Worm (Caenorhabditis elegans): Measurements from ENCODE around the gene Y105C5A.8.
"Not testable (repeated sequence)": the region's sequence is repeated elsewhere in the genome, so short reads cannot be mapped to it uniquely, and the experiment has no call there.

Y105C5A.8 gene

ce11 chrIV:15591975-15592374 is 24.9 kb downstream of the Y105C5A.8 start:
- no peak for TF ChIP-seq aly-1 (tag; optimal IDR thresholded peaks at IDR 0.05)
- TF ChIP-seq sea-1 (GFP tag; conservative IDR thresholded peaks at IDR 0.05): no peak
- TF ChIP-seq hmg-4 (GFP tag; optimal IDR thresholded peaks at IDR 0.05): no peak
- no peak for TF ChIP-seq ceh-13 (GFP tag; optimal IDR thresholded peaks at IDR 0.05)
- TF ChIP-seq F13C5.2 (tag; optimal IDR thresholded peaks at IDR 0.05): no peak
- TF ChIP-seq ama-1 (optimal IDR thresholded peaks at IDR 0.05): no peak
- no peak for TF ChIP-seq ceh-36 (tag; optimal IDR thresholded peaks at IDR 0.05)
- no peak for TF ChIP-seq pes-1 (GFP tag; IDR thresholded peaks at IDR 0.05)
- no peak for TF ChIP-seq hnd-1 (tag; optimal IDR thresholded peaks at IDR 0.05)
- TF ChIP-seq ets-7 (tag; optimal IDR thresholded peaks at IDR 0.05): no peak
- TF ChIP-seq tbx-37 (GFP tag; conservative IDR thresholded peaks at IDR 0.05): no peak
- no peak for TF ChIP-seq hmbx-1 (tag; optimal IDR thresholded peaks at IDR 0.05)
- TF ChIP-seq scrt-1 (GFP tag; IDR thresholded peaks at IDR 0.05): no peak

- not testable (repeated sequence) for TF ChIP-seq tbx-37 (GFP tag; conservative IDR thresholded peaks at IDR 0.05); tbx-11 (GFP tag; IDR thresholded peaks at IDR 0.05); flt-1 (GFP tag; IDR thresholded peaks at IDR 0.05)
Observed at ce11 chrIV:15590397-15590796, 26.5 kb downstream of the Y105C5A.8 start, which contains the start of gene abu-5. Gene abu-5 (plus strand): TSS chrIV:15590697.

ce11 chrIV:15588879-15589278 is 28.0 kb downstream of the Y105C5A.8 start:
- TF ChIP-seq hmg-4 (GFP tag; optimal IDR thresholded peaks at IDR 0.05): no peak
- no peak for TF ChIP-seq ama-1 (optimal IDR thresholded peaks at IDR 0.05)
- no peak for TF ChIP-seq aly-1 (tag; optimal IDR thresholded peaks at IDR 0.05)
- TF ChIP-seq F13C5.2 (tag; optimal IDR thresholded peaks at IDR 0.05): no peak
- no peak for TF ChIP-seq flt-1 (GFP tag; IDR thresholded peaks at IDR 0.05)
- no peak for TF ChIP-seq sea-1 (GFP tag; conservative IDR thresholded peaks at IDR 0.05)

ce11 chrIV:15583620-15584019 is 33.3 kb downstream of the Y105C5A.8 start, which contains the start of gene Y105C5A.508:
Gene Y105C5A.508 (plus strand): TSS chrIV:15583920.
- TF ChIP-seq aly-1 (tag; optimal IDR thresholded peaks at IDR 0.05): no peak
- no peak for TF ChIP-seq sea-1 (GFP tag; conservative IDR thresholded peaks at IDR 0.05)
- TF ChIP-seq F13C5.2 (tag; optimal IDR thresholded peaks at IDR 0.05): no peak
- no peak for TF ChIP-seq pes-1 (GFP tag; IDR thresholded peaks at IDR 0.05)
- no peak for TF ChIP-seq tra-4 (tag; optimal IDR thresholded peaks at IDR 0.05)
- TF ChIP-seq B0310.2 (tag; optimal IDR thresholded peaks at IDR 0.05): no peak
- no peak for TF ChIP-seq flt-1 (GFP tag; IDR thresholded peaks at IDR 0.05)
- TF ChIP-seq ceh-13 (GFP tag; optimal IDR thresholded peaks at IDR 0.05): no peak
- TF ChIP-seq ets-7 (tag; optimal IDR thresholded peaks at IDR 0.05): no peak
- TF ChIP-seq hnd-1 (tag; optimal IDR thresholded peaks at IDR 0.05): no peak

- not testable (repeated sequence) for TF ChIP-seq scrt-1 (GFP tag; IDR thresholded peaks at IDR 0.05); ceh-13 (GFP tag; optimal IDR thresholded peaks at IDR 0.05); pes-1 (GFP tag; IDR thresholded peaks at IDR 0.05)
Observed at ce11 chrIV:15578786-15579185, 38.1 kb downstream of the Y105C5A.8 start, which contains the start of gene pqn-76. Gene pqn-76 (plus strand): TSS chrIV:15579086.

- TF ChIP-seq B0310.2 (tag; optimal IDR thresholded peaks at IDR 0.05) (no peak), hmg-4 (GFP tag; optimal IDR thresholded peaks at IDR 0.05) (no peak), scrt-1 (GFP tag; IDR thresholded peaks at IDR 0.05) (no peak), F13C5.2 (tag; optimal IDR thresholded peaks at IDR 0.05) (no peak), flt-1 (GFP tag; IDR thresholded peaks at IDR 0.05) (no peak), hnd-1 (tag; optimal IDR thresholded peaks at IDR 0.05) (no peak), ceh-36 (tag; optimal IDR thresholded peaks at IDR 0.05) (no peak), ama-1 (optimal IDR thresholded peaks at IDR 0.05) (no peak), ceh-13 (GFP tag; optimal IDR thresholded peaks at IDR 0.05) (no peak), tbx-37 (GFP tag; conservative IDR thresholded peaks at IDR 0.05) (no peak), sea-1 (GFP tag; conservative IDR thresholded peaks at IDR 0.05) (no peak), ets-7 (tag; optimal IDR thresholded peaks at IDR 0.05) (no peak), aly-1 (tag; optimal IDR thresholded peaks at IDR 0.05) (no peak), pes-1 (GFP tag; IDR thresholded peaks at IDR 0.05) (no peak), tbx-11 (GFP tag; IDR thresholded peaks at IDR 0.05) (no peak), tra-4 (tag; optimal IDR thresholded peaks at IDR 0.05) (no peak), hmbx-1 (tag; optimal IDR thresholded peaks at IDR 0.05) (no peak)
Observed at ce11 chrIV:15573863-15574262, 43.0 kb downstream of the Y105C5A.8 start.

- TF ChIP-seq sea-1 (GFP tag; conservative IDR thresholded peaks at IDR 0.05) (no peak), ceh-13 (GFP tag; optimal IDR thresholded peaks at IDR 0.05) (no peak), B0310.2 (tag; optimal IDR thresholded peaks at IDR 0.05) (no peak), ceh-36 (tag; optimal IDR thresholded peaks at IDR 0.05) (no peak), pes-1 (GFP tag; IDR thresholded peaks at IDR 0.05) (no peak), hmbx-1 (tag; optimal IDR thresholded peaks at IDR 0.05) (no peak), tra-4 (tag; optimal IDR thresholded peaks at IDR 0.05) (no peak), hnd-1 (tag; optimal IDR thresholded peaks at IDR 0.05) (no peak), ama-1 (optimal IDR thresholded peaks at IDR 0.05) (no peak), flt-1 (GFP tag; IDR thresholded peaks at IDR 0.05) (no peak), hmg-4 (GFP tag; optimal IDR thresholded peaks at IDR 0.05) (no peak), scrt-1 (GFP tag; IDR thresholded peaks at IDR 0.05) (no peak)
Observed at ce11 chrIV:15572106-15572505, 44.8 kb downstream of the Y105C5A.8 start.

ce11 chrIV:15571652-15572051 is 45.2 kb downstream of the Y105C5A.8 start:
- no peak for TF ChIP-seq scrt-1 (GFP tag; IDR thresholded peaks at IDR 0.05)
- no peak for TF ChIP-seq tra-4 (tag; optimal IDR thresholded peaks at IDR 0.05)
- TF ChIP-seq tbx-11 (GFP tag; IDR thresholded peaks at IDR 0.05): no peak
- TF ChIP-seq hnd-1 (tag; optimal IDR thresholded peaks at IDR 0.05): no peak
- no peak for TF ChIP-seq pes-1 (GFP tag; IDR thresholded peaks at IDR 0.05)
- TF ChIP-seq hmbx-1 (tag; optimal IDR thresholded peaks at IDR 0.05): no peak
- no peak for TF ChIP-seq tbx-37 (GFP tag; conservative IDR thresholded peaks at IDR 0.05)
- TF ChIP-seq flt-1 (GFP tag; IDR thresholded peaks at IDR 0.05): no peak
- TF ChIP-seq B0310.2 (tag; optimal IDR thresholded peaks at IDR 0.05): no peak
- TF ChIP-seq aly-1 (tag; optimal IDR thresholded peaks at IDR 0.05): no peak
